Worm (Caenorhabditis elegans) whole organism, L1 larva: ENCODE data around the gene F02C12.3.
A peak's percentile ranks its signal among the peaks of the same experiment; 100 is the strongest.

Experiments
- F16B12.6 ChIP-seq: fragments of 150-350 bp; optimal IDR thresholded peaks from 2 replicates; lab custom pipeline; 2014; ENCODE audit warnings: missing biosample characterization, missing genetic modification characterization
- Y116A8C.19 ChIP-seq: sonication (generic microtip); optimal IDR thresholded peaks from 2 replicates; lab custom pipeline; 2016; ENCODE audit warnings: missing compliant biosample characterization, missing genetic modification characterization, borderline replicate concordance
- dpl-1 ChIP-seq, 3 experiments: fragments of 150-350 bp in 2 of 3; sonication (generic microtip) in 1 of 3; optimal IDR thresholded peaks; 2 replicates each; lab custom pipeline; 2014 to 2017; ENCODE audit warnings: missing biosample characterization in 3 of 3, missing genetic modification characterization in 3 of 3, missing genetic modification reagents in 3 of 3
- elt-3 ChIP-seq, 6 experiments: fragments of 150-350 bp in 1 of 6; sonication (generic microtip); optimal IDR thresholded peaks; 2 replicates each; lab custom pipeline; 2017 to 2018; ENCODE audit warnings: missing biosample characterization in 6 of 6, missing genetic modification characterization in 6 of 6, inconsistent platforms in 1 of 6
- hlh-4 ChIP-seq: sonication (generic microtip); optimal IDR thresholded peaks from 2 replicates; lab custom pipeline; 2016; ENCODE audit warnings: mild to moderate bottlenecking, missing genetic modification characterization, missing compliant biosample characterization
- lin-13 ChIP-seq: fragments of 150-350 bp; optimal IDR thresholded peaks from 2 replicates; lab custom pipeline; 2014; ENCODE audit warnings: missing biosample characterization, missing genetic modification reagents, missing genetic modification characterization
- lsy-2 ChIP-seq, 2 experiments: fragments of 150-350 bp; optimal IDR thresholded peaks; 2 replicates each; lab custom pipeline; 2014; ENCODE audit warnings: missing biosample characterization in 2 of 2, missing genetic modification characterization in 2 of 2
- mdl-1 ChIP-seq, 2 experiments: fragments of 150-350 bp; optimal IDR thresholded peaks; 2 replicates each; lab custom pipeline; 2014 to 2017; ENCODE audit warnings: missing biosample characterization in 2 of 2, missing genetic modification characterization in 2 of 2, inconsistent platforms in 1 of 2
- nhr-11 ChIP-seq: fragments of 150-350 bp; optimal IDR thresholded peaks from 2 replicates; lab custom pipeline; 2014; ENCODE audit warnings: missing biosample characterization, missing genetic modification characterization
- nhr-90 ChIP-seq: sonication (generic microtip); optimal IDR thresholded peaks from 2 replicates; lab custom pipeline; 2016; ENCODE audit warnings: mild to moderate bottlenecking, missing genetic modification characterization, missing compliant biosample characterization; ENCODE audit not compliant: poor library complexity
- sup-37 ChIP-seq: fragments of 200-800 bp; sonication (Bioruptor generic); optimal IDR thresholded peaks from 2 replicates; lab custom pipeline; 2018; ENCODE audit warnings: mild to moderate bottlenecking, missing genetic modification characterization, missing compliant biosample characterization
- tbx-2 ChIP-seq: sonication (generic microtip); optimal IDR thresholded peaks from 2 replicates; lab custom pipeline; 2016; ENCODE audit warnings: missing genetic modification characterization, missing compliant biosample characterization
- ztf-11 ChIP-seq, 2 experiments: sonication (generic microtip); optimal IDR thresholded peaks; 2 replicates each; lab custom pipeline; 2016 to 2017; ENCODE audit warnings: missing genetic modification characterization in 2 of 2, missing biosample characterization in 1 of 2, missing compliant biosample characterization in 1 of 2

- TF ChIP-seq dpl-1 (GFP tag; optimal IDR thresholded peaks at IDR 0.05; lab: Kevin White, UChicago), result no peak
- TF ChIP-seq lin-13, result no peak
- TF ChIP-seq lsy-2 (tag; optimal IDR thresholded peaks at IDR 0.05; lab: Kevin White, UChicago), result no peak
- TF ChIP-seq elt-3 (tag; optimal IDR thresholded peaks at IDR 0.05; lab: Kevin White, UChicago), result no peak
- TF ChIP-seq tbx-2, result no peak
- no peak for TF ChIP-seq mdl-1 (tag; optimal IDR thresholded peaks at IDR 0.05; lab: Kevin White, UChicago)
- TF ChIP-seq hlh-4 (tag; lab: Kevin White, UChicago), result no peak
- TF ChIP-seq Y116A8C.19, result no peak
- TF ChIP-seq nhr-11 (tag; lab: Kevin White, UChicago), result peak; percentile 72
- no peak for TF ChIP-seq ztf-11 (tag; optimal IDR thresholded peaks at IDR 0.05; lab: Kevin White, UChicago)
- no peak for TF ChIP-seq F16B12.6 (tag; lab: Kevin White, UChicago)
- no peak for TF ChIP-seq nhr-90 (tag; lab: Kevin White, UChicago)
- no peak for TF ChIP-seq sup-37 (GFP tag; lab: Kevin White, UChicago)
Measured at ce11 chrX:13379072-13379471, 17.7 kb upstream of the F02C12.3 start.
